Fruit fly (Drosophila melanogaster) whole organism, prepupa: ENCODE results near the gene ppl.

Source experiments
- Blimp-1 ChIP-seq: fragments of 200-800 bp; sonication (Bioruptor generic); optimal IDR thresholded peaks from 3 replicates; lab custom pipeline; 2017; ENCODE audit warnings: missing biosample characterization, missing genetic modification characterization, mild to moderate bottlenecking, moderate library complexity, missing genetic modification reagents
- CG11294 ChIP-seq: fragments of 200-800 bp; sonication (Bioruptor generic); IDR thresholded peaks from 2 replicates; pipeline ENCODE4 v1.3.6; 2022; ENCODE audit warnings: missing biosample characterization, missing genetic modification characterization
- CG11762 ChIP-seq: fragments of 200-800 bp; sonication (Bioruptor generic); optimal IDR thresholded peaks from 3 replicates; lab custom pipeline; 2016; ENCODE audit warnings: missing biosample characterization, missing genetic modification characterization; ENCODE audit not compliant: insufficient read depth
- CG11902 ChIP-seq: fragments of 200-800 bp; sonication (Bioruptor generic); optimal IDR thresholded peaks from 3 replicates; lab custom pipeline; 2016; ENCODE audit warnings: missing biosample characterization, missing genetic modification characterization
- CG15336 ChIP-seq: fragments of 200-800 bp; sonication (Bioruptor generic); IDR thresholded peaks from 2 replicates; pipeline ENCODE4 v1.3.6; 2022; ENCODE audit warnings: missing biosample characterization, missing genetic modification characterization
- CG1621 ChIP-seq: fragments of 200-800 bp; sonication (Bioruptor generic); optimal IDR thresholded peaks from 3 replicates; lab custom pipeline; 2018; ENCODE audit warnings: missing biosample characterization, mild to moderate bottlenecking, missing genetic modification characterization
- CG3032 ChIP-seq: fragments of 200-800 bp; optimal IDR thresholded peaks from 2 replicates; lab custom pipeline; 2019; ENCODE audit warnings: missing biosample characterization, mild to moderate bottlenecking, missing genetic modification characterization, moderate library complexity
- CG34406 ChIP-seq: fragments of 200-800 bp; sonication (Bioruptor generic); optimal IDR thresholded peaks from 3 replicates; lab custom pipeline; 2016; ENCODE audit warnings: missing biosample characterization, missing genetic modification characterization
- CG3919 ChIP-seq: fragments of 200-800 bp; sonication (Bioruptor generic); optimal IDR thresholded peaks from 3 replicates; lab custom pipeline; 2016; ENCODE audit warnings: missing biosample characterization, missing genetic modification characterization
- CG4318 ChIP-seq: fragments of 200-800 bp; sonication (Bioruptor generic); optimal IDR thresholded peaks from 3 replicates; lab custom pipeline; 2017; ENCODE audit warnings: missing biosample characterization, mild to moderate bottlenecking, missing genetic modification characterization
- CG6163 ChIP-seq: fragments of 200-800 bp; sonication (Bioruptor generic); IDR thresholded peaks from 3 replicates; pipeline ENCODE4 v1.3.6; 2022; ENCODE audit warnings: missing biosample characterization, missing genetic modification characterization
- CG6276 ChIP-seq: fragments of 200-800 bp; sonication (Bioruptor generic); optimal IDR thresholded peaks from 2 replicates; lab custom pipeline; 2017; ENCODE audit warnings: missing biosample characterization, mild to moderate bottlenecking, missing genetic modification characterization
- CG6792 ChIP-seq: fragments of 200-800 bp; sonication (Bioruptor generic); optimal IDR thresholded peaks from 3 replicates; lab custom pipeline; 2016; ENCODE audit warnings: missing biosample characterization, missing genetic modification characterization
- CG6808 ChIP-seq: fragments of 200-800 bp; sonication (Bioruptor generic); optimal IDR thresholded peaks from 3 replicates; lab custom pipeline; 2017; ENCODE audit warnings: missing biosample characterization, missing genetic modification characterization, mild to moderate bottlenecking, moderate library complexity, missing genetic modification reagents
- CG8119 ChIP-seq: fragments of 200-800 bp; sonication (Bioruptor generic); IDR thresholded peaks from 3 replicates; pipeline ENCODE4 v1.3.6; 2022; ENCODE audit warnings: missing biosample characterization, missing genetic modification characterization
- CG8632 ChIP-seq: fragments of 200-800 bp; sonication (Bioruptor generic); optimal IDR thresholded peaks from 3 replicates; lab custom pipeline; 2016; ENCODE audit warnings: missing biosample characterization, missing genetic modification characterization
- CG9139 ChIP-seq: fragments of 200-800 bp; sonication (Bioruptor generic); optimal IDR thresholded peaks from 3 replicates; lab custom pipeline; 2017; ENCODE audit warnings: missing biosample characterization, mild to moderate bottlenecking, missing genetic modification characterization
- Eip75B ChIP-seq: fragments of 200-800 bp; sonication (Bioruptor generic); optimal IDR thresholded peaks from 3 replicates; lab custom pipeline; 2016; ENCODE audit warnings: missing biosample characterization, missing genetic modification characterization
- Eip78C ChIP-seq: fragments of 200-800 bp; sonication (Bioruptor generic); peaks from one replicate; lab custom pipeline; 2016; ENCODE audit warnings: missing biosample characterization, missing genetic modification characterization
- Eip93F ChIP-seq: fragments of 200-800 bp; sonication (Bioruptor generic); optimal IDR thresholded peaks from 2 replicates; lab custom pipeline; 2016; ENCODE audit warnings: missing biosample characterization, mild to moderate bottlenecking, missing genetic modification characterization
- Ets21C ChIP-seq: fragments of 200-800 bp; sonication (Bioruptor generic); optimal IDR thresholded peaks from 3 replicates; lab custom pipeline; 2016; ENCODE audit warnings: missing biosample characterization, missing genetic modification characterization
- Ets96B ChIP-seq: fragments of 200-800 bp; optimal IDR thresholded peaks from 2 replicates; lab custom pipeline; 2019; ENCODE audit warnings: missing biosample characterization, mild to moderate bottlenecking, missing genetic modification characterization, moderate library complexity
- Gug ChIP-seq: fragments of 200-800 bp; sonication (Bioruptor generic); IDR thresholded peaks from 2 replicates; pipeline ENCODE4 v1.3.6; 2022; ENCODE audit warnings: missing biosample characterization, missing genetic modification characterization
- Hr38 ChIP-seq: sonication (Bioruptor generic); optimal IDR thresholded peaks from 2 replicates; lab custom pipeline; 2016; ENCODE audit warnings: missing biosample characterization, missing genetic modification characterization
- Lpt ChIP-seq: fragments of 200-800 bp; sonication (Bioruptor generic); optimal IDR thresholded peaks from 3 replicates; lab custom pipeline; 2016; ENCODE audit warnings: missing biosample characterization, missing genetic modification characterization
- Met ChIP-seq: fragments of 200-800 bp; sonication (Bioruptor generic); optimal IDR thresholded peaks from 3 replicates; lab custom pipeline; 2016; ENCODE audit warnings: missing biosample characterization, missing genetic modification characterization
- OdsH ChIP-seq: fragments of 200-800 bp; sonication (Bioruptor generic); optimal IDR thresholded peaks from 3 replicates; lab custom pipeline; 2016; ENCODE audit warnings: missing biosample characterization, missing genetic modification characterization
- Smox ChIP-seq: fragments of 200-800 bp; sonication (Bioruptor generic); optimal IDR thresholded peaks from 3 replicates; lab custom pipeline; 2016; ENCODE audit warnings: missing biosample characterization, missing genetic modification characterization
- Sox102F ChIP-seq: fragments of 200-800 bp; sonication (Bioruptor generic); optimal IDR thresholded peaks from 2 replicates; lab custom pipeline; 2016; ENCODE audit warnings: missing biosample characterization, mild to moderate bottlenecking, missing genetic modification characterization
- Sox14 ChIP-seq: fragments of 200-800 bp; sonication (Bioruptor generic); optimal IDR thresholded peaks from 3 replicates; lab custom pipeline; 2016; ENCODE audit warnings: missing biosample characterization, missing genetic modification characterization
- achi ChIP-seq: fragments of 200-800 bp; sonication (Bioruptor generic); optimal IDR thresholded peaks from 3 replicates; lab custom pipeline; 2016; ENCODE audit warnings: missing biosample characterization, missing genetic modification characterization
- acj6 ChIP-seq: fragments of 200-800 bp; sonication (Bioruptor generic); optimal IDR thresholded peaks from 3 replicates; lab custom pipeline; 2016; ENCODE audit warnings: missing biosample characterization, missing genetic modification characterization
- cyc ChIP-seq: fragments of 200-800 bp; sonication (Bioruptor generic); optimal IDR thresholded peaks from 3 replicates; lab custom pipeline; 2016; ENCODE audit warnings: missing biosample characterization, missing genetic modification characterization
- dac ChIP-seq: fragments of 200-800 bp; sonication (Bioruptor generic); optimal IDR thresholded peaks from 2 replicates; lab custom pipeline; 2017; ENCODE audit warnings: missing biosample characterization, mild to moderate bottlenecking, missing genetic modification characterization
- dsx ChIP-seq: fragments of 200-800 bp; optimal IDR thresholded peaks from 3 replicates; lab custom pipeline; 2019; ENCODE audit warnings: missing biosample characterization, mild to moderate bottlenecking, missing genetic modification characterization, moderate library complexity; ENCODE audit not compliant: poor library complexity, severe bottlenecking
- eg ChIP-seq: fragments of 200-800 bp; sonication (Bioruptor generic); IDR thresholded peaks from 3 replicates; pipeline ENCODE4 v1.3.6; 2022; ENCODE audit warnings: missing biosample characterization, missing genetic modification characterization
- esn ChIP-seq: fragments of 200-800 bp; sonication (Bioruptor generic); optimal IDR thresholded peaks from 2 replicates; lab custom pipeline; 2016; ENCODE audit warnings: missing biosample characterization, mild to moderate bottlenecking, missing genetic modification characterization, moderate library complexity
- fd59A ChIP-seq: fragments of 200-800 bp; sonication (Bioruptor generic); optimal IDR thresholded peaks from 2 replicates; lab custom pipeline; 2017; ENCODE audit warnings: missing biosample characterization, mild to moderate bottlenecking, missing genetic modification characterization, missing genetic modification reagents
- fkh ChIP-seq: fragments of 200-800 bp; sonication (Bioruptor generic); optimal IDR thresholded peaks from 3 replicates; lab custom pipeline; 2017; ENCODE audit warnings: missing biosample characterization, mild to moderate bottlenecking, missing genetic modification characterization, moderate library complexity
- pdm3 ChIP-seq: fragments of 200-800 bp; sonication (Bioruptor generic); optimal IDR thresholded peaks from 3 replicates; lab custom pipeline; 2016; ENCODE audit warnings: missing biosample characterization, missing genetic modification characterization
- salr ChIP-seq, 2 experiments: fragments of 200-800 bp; sonication (Bioruptor generic); optimal IDR thresholded peaks; 3 replicates each; lab custom pipeline; 2016 to 2018; ENCODE audit warnings: missing biosample characterization in 2 of 2, missing genetic modification characterization in 2 of 2, mild to moderate bottlenecking in 1 of 2
- spab ChIP-seq: fragments of 200-800 bp; sonication (Bioruptor generic); optimal IDR thresholded peaks from 2 replicates; lab custom pipeline; 2017; ENCODE audit warnings: missing biosample characterization, mild to moderate bottlenecking, missing genetic modification characterization, missing genetic modification reagents
- svp ChIP-seq: fragments of 200-800 bp; sonication (Bioruptor generic); peaks from one replicate; lab custom pipeline; 2016; ENCODE audit warnings: missing biosample characterization, missing genetic modification characterization
- topi ChIP-seq: fragments of 200-800 bp; sonication (Bioruptor generic); optimal IDR thresholded peaks from 3 replicates; lab custom pipeline; 2016; ENCODE audit warnings: missing biosample characterization, missing genetic modification characterization
- vri ChIP-seq: fragments of 200-800 bp; sonication (Bioruptor generic); optimal IDR thresholded peaks from 3 replicates; lab custom pipeline; 2016; ENCODE audit warnings: missing biosample characterization, mild to moderate bottlenecking, missing genetic modification characterization

The ppl gene

DNA sequence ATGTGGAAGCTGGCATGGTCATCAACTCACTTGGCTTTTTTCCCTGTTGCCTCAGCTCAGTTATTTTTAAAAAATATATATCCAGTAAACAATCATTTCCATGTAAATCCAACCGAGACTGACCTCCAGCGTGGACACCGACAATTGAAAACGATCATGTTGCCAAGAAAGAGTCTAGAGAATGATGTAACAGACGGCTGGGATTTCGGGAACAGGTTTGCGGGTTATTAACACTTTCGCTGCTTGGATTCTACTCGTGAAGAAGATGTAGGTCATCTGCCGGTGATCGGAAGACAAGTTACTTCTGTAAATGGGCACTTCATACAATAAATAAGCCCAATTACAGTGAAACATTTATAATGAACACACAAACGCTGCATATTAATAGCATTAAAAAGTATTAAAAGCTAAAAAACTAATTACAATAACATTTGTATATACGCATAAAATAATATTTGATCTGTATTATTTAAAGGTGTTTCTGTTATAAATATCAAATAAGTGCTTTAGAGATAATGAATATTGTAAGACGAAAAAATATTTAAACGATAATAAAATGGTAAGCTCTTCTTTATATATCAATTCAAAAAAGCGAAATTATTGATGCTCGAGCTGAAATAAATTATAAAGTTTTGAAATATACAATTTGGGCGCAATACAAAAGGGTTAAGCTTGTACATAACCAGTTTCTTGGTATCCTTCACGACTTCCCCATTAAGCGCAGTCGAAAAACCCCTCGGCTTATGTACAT lies 20.6 kb upstream of the ppl start (continued):
- peak; percentile 15 for TF ChIP-seq CG6808 (GFP tag; lab: Kevin White, UChicago)
- no peak for TF ChIP-seq fd59A (GFP tag; lab: Kevin White, UChicago)
- no peak for TF ChIP-seq CG6276 (GFP tag; lab: Kevin White, UChicago)
- peak; percentile 45 for TF ChIP-seq CG3032
- TF ChIP-seq Sox102F, result no peak
- TF ChIP-seq CG11294 (GFP tag; lab: Robert Waterston, UW), result no peak
- no peak for TF ChIP-seq svp (GFP tag; lab: Kevin White, UChicago)
- TF ChIP-seq Smox (GFP tag; lab: Kevin White, UChicago), result no peak
- TF ChIP-seq vri (GFP tag; lab: Kevin White, UChicago), result no peak
- TF ChIP-seq CG6792 (GFP tag; lab: Kevin White, UChicago), result peak; percentile 4
- TF ChIP-seq Ets96B (tag; lab: Kevin White, UChicago), result peak; percentile 38
- TF ChIP-seq cyc (GFP tag; lab: Kevin White, UChicago), result no peak
- TF ChIP-seq CG9139 (GFP tag; lab: Kevin White, UChicago), result no peak
- TF ChIP-seq dsx (GFP tag; lab: Kevin White, UChicago), result peak; percentile 18
- TF ChIP-seq CG4318, result no peak
- no peak for TF ChIP-seq CG8119 (GFP tag; lab: Robert Waterston, UW)
- no peak for TF ChIP-seq dac (GFP tag; lab: Kevin White, UChicago)
- TF ChIP-seq Lpt (GFP tag; lab: Kevin White, UChicago), result no peak
- TF ChIP-seq CG8632 (GFP tag; lab: Kevin White, UChicago), result peak; percentile 18
- TF ChIP-seq achi (GFP tag; lab: Kevin White, UChicago), result no peak
- no peak for TF ChIP-seq CG15336 (GFP tag; lab: Robert Waterston, UW)
- TF ChIP-seq salr (GFP tag; optimal IDR thresholded peaks at IDR 0.05; lab: Kevin White, UChicago), result no peak
- TF ChIP-seq CG3919 (GFP tag; lab: Kevin White, UChicago), result peak; percentile 31
- peak; percentile 18 for TF ChIP-seq pdm3 (GFP tag; lab: Kevin White, UChicago)
- TF ChIP-seq Ets21C (GFP tag; lab: Kevin White, UChicago), result no peak
- no peak for TF ChIP-seq CG11762 (GFP tag; lab: Kevin White, UChicago)
- no peak for TF ChIP-seq acj6 (GFP tag; lab: Kevin White, UChicago)
- TF ChIP-seq Eip75B (GFP tag; lab: Kevin White, UChicago), result no peak
- TF ChIP-seq Hr38 (GFP tag; lab: Kevin White, UChicago), result no peak
- peak; percentile 86 for TF ChIP-seq Eip78C (GFP tag; lab: Kevin White, UChicago)
- no peak for TF ChIP-seq Sox14 (GFP tag; lab: Kevin White, UChicago)
- no peak for TF ChIP-seq spab (GFP tag; lab: Kevin White, UChicago)
- TF ChIP-seq CG11902 (GFP tag; lab: Kevin White, UChicago), result no peak
- TF ChIP-seq Gug, result no peak
- no peak for TF ChIP-seq Eip93F (GFP tag; lab: Kevin White, UChicago)
- TF ChIP-seq, all 60 proteins: peak for 11

DNA sequence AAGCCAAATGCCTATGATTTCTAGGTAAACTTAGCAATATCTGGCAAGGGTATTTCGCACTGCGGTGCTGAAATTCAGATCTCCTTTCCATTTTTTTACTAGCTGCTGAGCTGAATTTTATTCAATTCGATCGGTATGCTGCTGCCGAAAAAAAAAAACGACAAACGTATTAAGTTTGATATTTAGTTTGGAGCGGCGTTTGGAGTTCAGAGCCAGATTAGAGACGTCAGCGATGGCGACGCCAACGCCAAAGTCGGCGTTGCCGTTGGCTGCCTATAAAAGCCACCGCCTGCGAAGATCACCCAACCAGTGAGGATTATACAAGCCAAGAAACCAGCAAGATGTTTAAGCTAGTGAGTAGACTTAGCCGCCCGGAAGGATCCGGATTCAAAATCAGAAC lies 19.0 kb upstream of the ppl start, which contains the start of gene Cpr78Cc:
Gene Cpr78Cc (plus strand): TSS at position 301 of the 400 bp plus-strand sequence.
- TF ChIP-seq Met (GFP tag; lab: Kevin White, UChicago) (no peak), CG6163 (GFP tag; lab: Robert Waterston, UW) (no peak), esn (GFP tag; lab: Kevin White, UChicago) (no peak), fd59A (GFP tag; lab: Kevin White, UChicago) (no peak), Gug (no peak), Blimp-1 (GFP tag; lab: Kevin White, UChicago) (no peak), CG1621 (tag; lab: Kevin White, UChicago) (no peak), vri (GFP tag; lab: Kevin White, UChicago) (no peak), CG34406 (GFP tag; lab: Kevin White, UChicago) (no peak), fkh (no peak), acj6 (GFP tag; lab: Kevin White, UChicago) (no peak), svp (GFP tag; lab: Kevin White, UChicago) (no peak), eg (no peak), cyc (GFP tag; lab: Kevin White, UChicago) (no peak), topi (no peak), OdsH (GFP tag; lab: Kevin White, UChicago) (no peak)
- TF ChIP-seq, all 60 proteins: peak for 0
